Worm (Caenorhabditis elegans): Measurements from ENCODE around the gene C25F9.11.

DNA sequence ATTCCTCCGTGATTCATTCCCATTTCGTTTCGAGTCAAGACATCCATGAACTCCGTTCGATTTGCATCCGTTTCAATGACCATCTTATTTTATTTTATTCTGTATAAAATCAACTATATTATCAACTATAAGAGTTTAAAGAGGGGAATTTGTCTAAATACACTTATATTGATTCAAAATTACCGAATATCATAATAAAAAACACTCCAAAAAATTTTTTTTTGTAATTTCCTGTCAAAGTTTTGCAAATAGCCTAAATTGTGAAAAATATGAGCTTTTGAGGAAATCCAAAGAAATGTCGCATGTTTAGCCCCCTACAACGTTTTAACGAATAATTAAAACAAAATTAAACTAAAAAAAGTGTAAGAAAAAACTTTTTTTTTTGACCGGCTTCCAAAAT is 29.1 kb upstream of the C25F9.11 start, which contains the start of gene Y43F8B.15:
- TF ChIP-seq mml-1 (tag; optimal IDR thresholded peaks at IDR 0.05): no peak
- no peak for TF ChIP-seq nfya-1 (tag; optimal IDR thresholded peaks at IDR 0.05; ENCODE audit: insufficient read depth)
- no peak for TF ChIP-seq aly-2 (tag; optimal IDR thresholded peaks at IDR 0.05)
- TF ChIP-seq fos-1 (tag; optimal IDR thresholded peaks at IDR 0.05): no peak
- TF ChIP-seq ceh-82 (tag; optimal IDR thresholded peaks at IDR 0.05): no peak
- no peak for TF ChIP-seq elt-3 (tag; optimal IDR thresholded peaks at IDR 0.05)
- no peak for TF ChIP-seq ZK546.5 (tag; optimal IDR thresholded peaks at IDR 0.05)
- TF ChIP-seq snpc-4 (tag; optimal IDR thresholded peaks at IDR 0.05): no peak
- no peak for TF ChIP-seq egl-27 (tag; optimal IDR thresholded peaks at IDR 0.05)
